Worm (Caenorhabditis elegans): ENCODE results near the gene Y46G5A.20.
A peak's percentile ranks its signal among the peaks of the same experiment; 100 is the strongest.
"Not testable (repeated sequence)": the region's sequence is repeated elsewhere in the genome, so short reads cannot be mapped to it uniquely, and the experiment has no call there.

ce11 chrII:12778374-12778773 lies 32.4 kb upstream of the Y46G5A.20 start:
- TF ChIP-seq R02D3.7, elt-1, mdl-1, ztf-4, ztf-11, ceh-82, nhr-25, lin-11 (tag; optimal IDR thresholded peaks at IDR 0.05): not testable (repeated sequence)
- peak; percentile 33 for TF ChIP-seq F13H6.1 (tag; optimal IDR thresholded peaks at IDR 0.05)
- peak; percentile 97 for TF ChIP-seq snpc-4 (tag; optimal IDR thresholded peaks at IDR 0.05)
- peak; percentile 67 for TF ChIP-seq unc-55 (GFP tag; optimal IDR thresholded peaks at IDR 0.05)
- peak; percentile 33 to 41 for TF ChIP-seq lsy-2 (tag; optimal IDR thresholded peaks at IDR 0.05)
